Worm (Caenorhabditis elegans) whole organism, L4/young adult: Measurements from ENCODE around the gene apl-1.

Source experiments
- dao-5 ChIP-seq: sonication (generic microtip); optimal IDR thresholded peaks from 2 replicates; lab custom pipeline; 2016; ENCODE audit warnings: missing genotype, missing genetic modification characterization, moderate library complexity, missing compliant biosample characterization
- him-1 ChIP-seq: sonication (generic microtip); optimal IDR thresholded peaks from 2 replicates; lab custom pipeline; 2016; ENCODE audit warnings: missing genotype, missing genetic modification reagents, missing genetic modification characterization, missing compliant biosample characterization

DNA sequence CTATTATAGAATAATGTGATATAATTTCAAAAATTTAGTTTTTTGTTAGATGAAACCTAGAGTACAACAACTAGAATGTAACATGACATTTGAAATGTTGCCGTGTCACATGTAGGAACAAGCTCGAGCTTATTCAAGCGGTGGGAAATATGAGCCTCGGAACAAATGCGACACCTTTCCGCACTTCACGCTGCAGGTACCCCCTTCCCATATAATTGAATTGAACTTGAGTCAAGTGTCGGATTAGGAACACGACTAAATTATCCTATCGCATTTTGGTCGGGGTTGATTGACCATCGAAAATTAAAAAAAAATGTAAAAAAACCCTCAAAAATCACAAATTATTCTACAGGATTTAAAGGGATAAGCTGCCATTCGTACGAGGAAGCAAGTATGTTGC, 3.5 kb upstream of the apl-1 start:
- TF ChIP-seq dao-5 (tag; lab: Kevin White, UChicago) (no peak), him-1 (no peak)
